Worm (Caenorhabditis elegans) whole organism, L1 larva: ENCODE data around the gene mdt-4.

Source experiments
- alr-1 ChIP-seq: fragments of 200-800 bp; sonication (Bioruptor generic); optimal IDR thresholded peaks from 2 replicates; lab custom pipeline; 2018; ENCODE audit warnings: borderline replicate concordance, mild to moderate bottlenecking, missing genetic modification characterization, missing compliant biosample characterization
- ces-1 ChIP-seq: fragments of 150-350 bp; optimal IDR thresholded peaks from 2 replicates; lab custom pipeline; 2014; ENCODE audit warnings: missing biosample characterization, missing genetic modification reagents, missing genetic modification characterization
- fkh-10 ChIP-seq: sonication (generic microtip); optimal IDR thresholded peaks from 2 replicates; lab custom pipeline; 2017; ENCODE audit warnings: missing biosample characterization, missing genetic modification reagents, missing genetic modification characterization
- hlh-17 ChIP-seq: fragments of 200-800 bp; sonication (Bioruptor generic); optimal IDR thresholded peaks from 2 replicates; lab custom pipeline; 2018; ENCODE audit warnings: missing genetic modification characterization, mild to moderate bottlenecking, missing compliant biosample characterization, moderate library complexity, borderline replicate concordance
- mdl-1 ChIP-seq, 2 experiments: fragments of 150-350 bp; optimal IDR thresholded peaks; 2 replicates each; lab custom pipeline; 2014 to 2017; ENCODE audit warnings: missing biosample characterization in 2 of 2, missing genetic modification characterization in 2 of 2, inconsistent platforms in 1 of 2
- mep-1 ChIP-seq: fragments of 150-350 bp; optimal IDR thresholded peaks from 2 replicates; lab custom pipeline; 2014; ENCODE audit warnings: missing biosample characterization, missing genetic modification characterization
- nhr-11 ChIP-seq: fragments of 150-350 bp; optimal IDR thresholded peaks from 2 replicates; lab custom pipeline; 2014; ENCODE audit warnings: missing biosample characterization, missing genetic modification characterization
- nhr-12 ChIP-seq: sonication (generic microtip); optimal IDR thresholded peaks from 2 replicates; lab custom pipeline; 2017; ENCODE audit warnings: missing biosample characterization, missing genetic modification characterization
- nhr-71 ChIP-seq: sonication (generic microtip); optimal IDR thresholded peaks from 2 replicates; lab custom pipeline; 2016; ENCODE audit warnings: mild to moderate bottlenecking, missing genetic modification characterization, moderate library complexity, missing compliant biosample characterization
- nhr-76 ChIP-seq: sonication (generic microtip); optimal IDR thresholded peaks from 2 replicates; lab custom pipeline; 2017; ENCODE audit warnings: missing biosample characterization, missing genetic modification characterization
- snpc-4 ChIP-seq: fragments of 150-350 bp; optimal IDR thresholded peaks from 2 replicates; lab custom pipeline; 2014; ENCODE audit warnings: missing biosample characterization, missing genetic modification characterization
- swsn-7 ChIP-seq: sonication (generic microtip); optimal IDR thresholded peaks from 2 replicates; lab custom pipeline; 2016; ENCODE audit warnings: missing genetic modification characterization, missing compliant biosample characterization
- unc-62 ChIP-seq: fragments of 150-350 bp; optimal IDR thresholded peaks from 2 replicates; lab custom pipeline; 2014; ENCODE audit warnings: missing biosample characterization, missing genetic modification reagents, missing genetic modification characterization
- vab-15 ChIP-seq: sonication (generic microtip); optimal IDR thresholded peaks from 2 replicates; lab custom pipeline; 2017; ENCODE audit warnings: missing genotype, mild to moderate bottlenecking, missing genetic modification characterization, missing compliant biosample characterization

ce11 chrII:4935518-4935917 lies 8.2 kb downstream of the mdt-4 start, which contains the start of gene ZK546.5:
- TF ChIP-seq snpc-4 (tag; lab: Kevin White, UChicago) (no peak), nhr-12 (tag; lab: Kevin White, UChicago) (no peak), hlh-17 (GFP tag; lab: Kevin White, UChicago) (no peak), nhr-76 (tag; lab: Kevin White, UChicago) (no peak), mdl-1 (tag; optimal IDR thresholded peaks at IDR 0.05; lab: Kevin White, UChicago) (no peak), nhr-11 (tag; lab: Kevin White, UChicago) (no peak), alr-1 (tag; lab: Kevin White, UChicago) (no peak), unc-62 (GFP tag; lab: Kevin White, UChicago) (no peak), ces-1 (GFP tag; lab: Kevin White, UChicago) (no peak), mep-1 (tag; lab: Kevin White, UChicago) (no peak), fkh-10 (GFP tag; lab: Kevin White, UChicago) (no peak), swsn-7 (tag; lab: Kevin White, UChicago) (no peak), vab-15 (tag; lab: Kevin White, UChicago) (no peak), nhr-71 (no peak)
